Fruit fly (Drosophila melanogaster): Measurements from ENCODE around the gene CG4598.

Gene CG4598

DNA sequence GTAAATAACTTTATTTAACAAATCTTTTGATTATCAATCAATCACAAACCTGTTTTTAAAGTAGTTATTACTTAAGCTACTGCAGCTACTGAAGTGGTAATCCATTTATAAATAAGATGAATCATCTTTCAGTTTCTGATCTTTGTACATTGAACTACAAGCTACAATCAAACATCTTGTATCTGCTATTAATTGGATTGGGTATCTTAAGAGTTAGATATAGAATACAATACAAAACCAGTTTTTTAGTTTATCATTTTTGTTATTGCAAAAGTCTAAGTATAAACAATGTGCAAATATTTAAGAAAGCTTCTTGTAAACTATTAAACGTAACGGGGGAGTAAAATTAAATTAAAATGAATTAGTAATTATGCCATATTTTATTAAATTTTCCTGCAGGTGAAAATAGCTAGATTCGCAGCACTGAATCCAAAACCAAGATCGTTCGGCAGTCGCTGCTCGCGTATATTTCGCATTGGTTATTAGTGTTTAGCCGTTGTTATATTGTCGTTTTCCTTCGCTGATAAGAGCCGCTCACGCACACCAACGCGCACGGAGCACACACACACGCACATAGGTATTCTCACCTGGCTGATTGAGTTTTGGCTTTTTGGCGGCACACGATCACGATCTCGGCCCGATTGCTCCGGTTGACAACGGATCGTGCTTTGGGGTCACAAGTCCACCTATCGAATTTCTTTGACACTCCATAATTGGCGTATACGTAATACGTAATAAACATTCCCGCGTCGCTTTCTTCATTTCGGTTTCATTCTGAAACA, 29.5 kb downstream of the CG4598 start (continued):
- TF ChIP-seq Hr78 (GFP tag; optimal IDR thresholded peaks at IDR 0.05) = peak in 1 of 2 experiments; percentile 77
- TF ChIP-seq croc (GFP tag; conservative IDR thresholded peaks at IDR 0.05) = no peak
- no peak for TF ChIP-seq CG17612 (GFP tag; IDR thresholded peaks at IDR 0.05)
- peak; percentile 53 for TF ChIP-seq Hey (tag; optimal IDR thresholded peaks at IDR 0.05)
- no peak for TF ChIP-seq odd (GFP tag; optimal IDR thresholded peaks at IDR 0.05)
- no peak for TF ChIP-seq CG12071 (GFP tag; optimal IDR thresholded peaks at IDR 0.05)
- no peak for TF ChIP-seq ranshi (GFP tag; IDR thresholded peaks at IDR 0.05)
- no peak for TF ChIP-seq D19A (tag; optimal IDR thresholded peaks at IDR 0.05)
- no peak for TF ChIP-seq dpn (GFP tag; optimal IDR thresholded peaks at IDR 0.05)
- TF ChIP-seq Pdp1 (GFP tag; optimal IDR thresholded peaks at IDR 0.05) = peak in 1 of 2 experiments; percentile 62
- TF ChIP-seq CG7745 (tag; optimal IDR thresholded peaks at IDR 0.05) = no peak
- TF ChIP-seq HmgD (GFP tag; optimal IDR thresholded peaks at IDR 0.05) = no peak
- TF ChIP-seq mirr (GFP tag; optimal IDR thresholded peaks at IDR 0.05) = peak; percentile 81
- no peak for TF ChIP-seq CG14050 (GFP tag; IDR thresholded peaks at IDR 0.05)
- TF ChIP-seq Rfx (GFP tag; IDR thresholded peaks at IDR 0.05) = 0 out of 2 replicates have a peak, but pooled peaks have one; percentile 13
- peak; percentile 84 for TF ChIP-seq exex (tag; optimal IDR thresholded peaks at IDR 0.05)
- no peak for TF ChIP-seq CG4730 (GFP tag; IDR thresholded peaks at IDR 0.05)
- TF ChIP-seq sisA (GFP tag; IDR thresholded peaks at IDR 0.05) = no peak
- TF ChIP-seq Asciz (GFP tag; optimal IDR thresholded peaks at IDR 0.05) = no peak
- TF ChIP-seq E2f1 (GFP tag; IDR thresholded peaks at IDR 0.05) = no peak
- TF ChIP-seq CG6254 (GFP tag; optimal IDR thresholded peaks at IDR 0.05) = no peak
- no peak for TF ChIP-seq cad (GFP tag; optimal IDR thresholded peaks at IDR 0.05)
- TF ChIP-seq MESR4 (GFP tag; optimal IDR thresholded peaks at IDR 0.05) = no peak
- peak; percentile 59 for TF ChIP-seq sug (tag; optimal IDR thresholded peaks at IDR 0.05)
- peak; percentile 68 for TF ChIP-seq cg (GFP tag; optimal IDR thresholded peaks at IDR 0.05)
- TF ChIP-seq HmgZ (tag; optimal IDR thresholded peaks at IDR 0.05) = peak; percentile 8
- peak; percentile 60 for TF ChIP-seq row (GFP tag; IDR thresholded peaks at IDR 0.05)
- peak; percentile 67 for TF ChIP-seq corto (GFP tag; optimal IDR thresholded peaks at IDR 0.05)
- no peak for TF ChIP-seq Usf (GFP tag; optimal IDR thresholded peaks at IDR 0.05)
- TF ChIP-seq dm (GFP tag; optimal IDR thresholded peaks at IDR 0.05) = no peak
- TF ChIP-seq unpg (GFP tag; optimal IDR thresholded peaks at IDR 0.05) = no peak
- peak; percentile 69 for TF ChIP-seq CG34376 (GFP tag; optimal IDR thresholded peaks at IDR 0.05)
- peak; percentile 4 for TF ChIP-seq nom (GFP tag; optimal IDR thresholded peaks at IDR 0.05)
- peak; percentile 21; the same call in 1 of the 3 replicates for TF ChIP-seq CG34422 (GFP tag; IDR thresholded peaks at IDR 0.05)
- TF ChIP-seq CG5953 (GFP tag; IDR thresholded peaks at IDR 0.05) = no peak
- peak; percentile 9 for TF ChIP-seq cwo (GFP tag; optimal IDR thresholded peaks at IDR 0.05)
- TF ChIP-seq slbo (GFP tag; IDR thresholded peaks at IDR 0.05) = no peak
- TF ChIP-seq stwl (tag; optimal IDR thresholded peaks at IDR 0.05) = no peak
- peak; percentile 56 for TF ChIP-seq Med (GFP tag)
- peak; percentile 3 for TF ChIP-seq nmo (GFP tag; optimal IDR thresholded peaks at IDR 0.05)
- no peak for TF ChIP-seq Mad (GFP tag; optimal IDR thresholded peaks at IDR 0.05)
- no peak for TF ChIP-seq kay (GFP tag; optimal IDR thresholded peaks at IDR 0.05)
- no peak for TF ChIP-seq CG1603 (tag; optimal IDR thresholded peaks at IDR 0.05)
- TF ChIP-seq Atf6 (GFP tag; IDR thresholded peaks at IDR 0.05) = 0 out of 2 replicates have a peak, but pooled peaks have one; percentile 35
- TF ChIP-seq CG12391 (tag; optimal IDR thresholded peaks at IDR 0.05) = no peak
- TF ChIP-seq CG15011 (GFP tag; optimal IDR thresholded peaks at IDR 0.05) = no peak
- no peak for TF ChIP-seq CTCF (GFP tag; optimal IDR thresholded peaks at IDR 0.05)
- no peak for TF ChIP-seq Xrp1 (GFP tag; IDR thresholded peaks at IDR 0.05)
- no peak for TF ChIP-seq CG30403 (GFP tag; optimal IDR thresholded peaks at IDR 0.05)
- no peak for TF ChIP-seq hbn (GFP tag; IDR thresholded peaks at IDR 0.05; ENCODE audit: partially characterized antibody)

Data from whole organism, embryonic.